Fruit fly (Drosophila melanogaster): ENCODE measurements around the gene ScsbetaG.

ScsbetaG gene

DNA sequence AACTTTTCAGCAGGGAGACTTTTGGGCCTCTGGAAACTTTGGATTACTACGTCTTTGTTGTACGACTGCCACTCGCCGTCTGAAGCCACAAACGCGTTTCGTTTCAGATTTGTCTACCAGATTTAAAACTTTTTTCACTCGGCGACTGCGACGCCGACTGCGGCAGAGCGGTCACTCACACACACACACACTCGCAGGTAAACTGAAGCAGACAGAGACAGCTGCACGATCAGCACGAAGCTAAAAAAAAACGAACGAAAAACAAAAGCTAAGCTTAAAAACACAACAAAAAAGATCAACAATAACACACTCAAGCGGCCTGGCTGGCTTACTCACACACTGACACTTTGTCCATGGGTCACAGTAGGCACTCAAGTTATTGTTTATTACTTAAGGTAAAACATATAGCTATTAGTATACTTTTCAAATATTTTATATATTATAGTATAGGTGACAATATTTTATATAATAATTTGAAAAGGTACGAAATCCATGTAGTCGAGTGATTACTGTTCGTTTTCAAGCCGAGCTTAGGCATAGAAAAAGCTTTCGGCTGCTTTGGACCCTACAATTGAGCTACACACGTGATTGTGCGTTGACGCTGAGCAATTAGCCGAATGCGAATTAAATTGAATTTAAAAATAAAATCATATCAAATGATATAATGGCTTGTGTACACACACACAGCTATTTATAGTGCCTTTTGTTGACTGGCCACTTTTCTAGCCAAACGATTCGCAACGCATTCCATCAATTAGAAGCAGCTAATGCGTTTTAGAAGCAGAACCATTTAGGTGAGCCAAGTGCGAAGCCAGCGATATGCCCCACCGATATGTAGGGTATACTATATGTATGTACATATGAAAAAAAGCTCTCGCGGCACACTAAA is 14.0 kb upstream of the ScsbetaG start, which contains the start of gene Msr-110 (continued):
- TF ChIP-seq Adf1 (GFP tag; IDR thresholded peaks at IDR 0.05) (peak; percentile 93), NC2α (GFP tag; optimal IDR thresholded peaks at IDR 0.05) (peak; percentile 12), dmrt11E (tag; optimal IDR thresholded peaks at IDR 0.05) (no peak), CG7786 (GFP tag; optimal IDR thresholded peaks at IDR 0.05) (peak; percentile 75), CG8281 (tag; optimal IDR thresholded peaks at IDR 0.05) (peak; percentile 77), HmgD (GFP tag; optimal IDR thresholded peaks at IDR 0.05) (no peak), E2f1 (GFP tag; IDR thresholded peaks at IDR 0.05) (peak; percentile 75), CG3838 (GFP tag; optimal IDR thresholded peaks at IDR 0.05) (peak; percentile 73), CG31388 (GFP tag; optimal IDR thresholded peaks at IDR 0.05) (peak; percentile 61), NK7.1 (GFP tag; optimal IDR thresholded peaks at IDR 0.05) (peak; percentile 53), CG13624 (GFP tag; optimal IDR thresholded peaks at IDR 0.05) (peak; percentile 78), CG18764 (GFP tag; optimal IDR thresholded peaks at IDR 0.05) (peak; percentile 71), toy (GFP tag; IDR thresholded peaks at IDR 0.05) (peak; percentile 70), CG5180 (GFP tag; optimal IDR thresholded peaks at IDR 0.05) (peak; percentile 83), ftz-f1 (GFP tag; optimal IDR thresholded peaks at IDR 0.05) (no peak), CG12391 (tag; optimal IDR thresholded peaks at IDR 0.05) (peak; percentile 89), run (tag; optimal IDR thresholded peaks at IDR 0.05) (peak; percentile 85), CG1529 (GFP tag; optimal IDR thresholded peaks at IDR 0.05) (peak; percentile 73), insv (GFP tag; optimal IDR thresholded peaks at IDR 0.05) (peak in 1 of 2 experiments; percentile 40), pros (GFP tag; optimal IDR thresholded peaks at IDR 0.05) (no peak), CG8388 (GFP tag; optimal IDR thresholded peaks at IDR 0.05) (peak; percentile 72), Drgx (GFP tag; IDR thresholded peaks at IDR 0.05) (peak; percentile 97), trem (tag; optimal IDR thresholded peaks at IDR 0.05) (peak; percentile 67), E2f2 (GFP tag; IDR thresholded peaks at IDR 0.05) (peak; percentile 71), ash1 (GFP tag; optimal IDR thresholded peaks at IDR 0.05) (no peak), tll (GFP tag; optimal IDR thresholded peaks at IDR 0.05) (no peak), CG10979 (tag; optimal IDR thresholded peaks at IDR 0.05) (peak; percentile 79), Sry-δ (GFP tag; optimal IDR thresholded peaks at IDR 0.05) (peak; percentile 32), BtbVII (GFP tag; optimal IDR thresholded peaks at IDR 0.05) (peak; percentile 85), Hmx (GFP tag; optimal IDR thresholded peaks at IDR 0.05) (peak; percentile 37), CG30431 (GFP tag; optimal IDR thresholded peaks at IDR 0.05) (peak; percentile 67), Xrp1 (GFP tag; IDR thresholded peaks at IDR 0.05) (peak; percentile 87), HLH3B (GFP tag; IDR thresholded peaks at IDR 0.05) (peak; percentile 88), CG16813 (GFP tag; IDR thresholded peaks at IDR 0.05; ENCODE audit: partially characterized antibody) (no peak), sc (optimal IDR thresholded peaks at IDR 0.05) (no peak), sc (GFP tag; optimal IDR thresholded peaks at IDR 0.05) (peak; percentile 66), CG17568 (GFP tag; optimal IDR thresholded peaks at IDR 0.05) (peak; percentile 76), sima (GFP tag; optimal IDR thresholded peaks at IDR 0.05) (no peak), CG9215 (GFP tag; IDR thresholded peaks at IDR 0.05) (peak; percentile 89), CG6175 (GFP tag; IDR thresholded peaks at IDR 0.05) (peak; percentile 52; the same call in 2 of the 3 replicates), Gug (GFP tag; IDR thresholded peaks at IDR 0.05) (peak; percentile 78; the same call in 3 of the 4 replicates), CG8089 (GFP tag; optimal IDR thresholded peaks at IDR 0.05) (peak; percentile 69), Poxn (GFP tag; IDR thresholded peaks at IDR 0.05) (peak; percentile 61), kah (GFP tag; optimal IDR thresholded peaks at IDR 0.05) (peak; percentile 70), sr (GFP tag; IDR thresholded peaks at IDR 0.05) (peak; percentile 24; the same call in 1 of the 3 replicates), Mes4 (GFP tag; optimal IDR thresholded peaks at IDR 0.05) (peak; percentile 67), Mad (GFP tag; optimal IDR thresholded peaks at IDR 0.05) (peak; percentile 76), Dbx (GFP tag; IDR thresholded peaks at IDR 0.05) (peak; percentile 94), CG4820 (GFP tag; optimal IDR thresholded peaks at IDR 0.05) (peak; percentile 76)

Data from whole organism, embryonic.